Worm (Caenorhabditis elegans) whole organism, L1 larva: ENCODE measurements around the gene F36F12.7.

ENCODE experiments used
- C34B4.2 ChIP-seq: sonication (generic microtip); optimal IDR thresholded peaks from 2 replicates; lab custom pipeline; 2017; ENCODE audit warnings: mild to moderate bottlenecking, missing genetic modification characterization, missing compliant biosample characterization
- F16B12.6 ChIP-seq: fragments of 150-350 bp; optimal IDR thresholded peaks from 2 replicates; lab custom pipeline; 2014; ENCODE audit warnings: missing biosample characterization, missing genetic modification characterization
- Y116A8C.19 ChIP-seq: sonication (generic microtip); optimal IDR thresholded peaks from 2 replicates; lab custom pipeline; 2016; ENCODE audit warnings: missing compliant biosample characterization, missing genetic modification characterization, borderline replicate concordance
- blmp-1 ChIP-seq: fragments of 150-350 bp; optimal IDR thresholded peaks from 2 replicates; lab custom pipeline; 2014; ENCODE audit warnings: missing biosample characterization, missing genetic modification characterization
- ceh-63 ChIP-seq: fragments of 200-800 bp; sonication (Bioruptor generic); optimal IDR thresholded peaks from 2 replicates; lab custom pipeline; 2018; ENCODE audit warnings: mild to moderate bottlenecking, missing genetic modification characterization, missing compliant biosample characterization
- ceh-82 ChIP-seq, 3 experiments: fragments of 150-350 bp in 1 of 3; sonication (generic microtip) in 2 of 3; optimal IDR thresholded peaks; 2 replicates each; lab custom pipeline; 2014 to 2017; ENCODE audit warnings: missing biosample characterization in 3 of 3, missing genetic modification characterization in 3 of 3
- ceh-88 ChIP-seq: fragments of 200-800 bp; sonication (Bioruptor generic); IDR thresholded peaks from 2 replicates; pipeline ENCODE4 v1.3.6; 2022; ENCODE audit warnings: missing genetic modification characterization, missing compliant biosample characterization
- ceh-90 ChIP-seq: sonication (generic microtip); optimal IDR thresholded peaks from 2 replicates; lab custom pipeline; 2016; ENCODE audit warnings: missing genetic modification characterization, missing compliant biosample characterization
- ces-1 ChIP-seq: fragments of 150-350 bp; optimal IDR thresholded peaks from 2 replicates; lab custom pipeline; 2014; ENCODE audit warnings: missing biosample characterization, missing genetic modification reagents, missing genetic modification characterization
- dpl-1 ChIP-seq, 3 experiments: fragments of 150-350 bp in 2 of 3; sonication (generic microtip) in 1 of 3; optimal IDR thresholded peaks; 2 replicates each; lab custom pipeline; 2014 to 2017; ENCODE audit warnings: missing biosample characterization in 3 of 3, missing genetic modification characterization in 3 of 3, missing genetic modification reagents in 3 of 3
- dsc-1 ChIP-seq: sonication (generic microtip); optimal IDR thresholded peaks from 2 replicates; lab custom pipeline; 2016; ENCODE audit warnings: mild to moderate bottlenecking, missing genetic modification characterization, missing compliant biosample characterization
- efl-1 ChIP-seq, 4 experiments: fragments of 150-350 bp; optimal IDR thresholded peaks in 3 of 4; peaks in 1 of 4; 1 replicate in 1 of 4; 2 replicates in 3 of 4; lab custom pipeline; 2014; ENCODE audit warnings: missing biosample characterization in 2 of 4, missing genetic modification characterization in 2 of 4, missing genetic modification reagents in 2 of 4
- efl-3 ChIP-seq: fragments of 200-800 bp; sonication (Bioruptor generic); optimal IDR thresholded peaks from 2 replicates; lab custom pipeline; 2018; ENCODE audit warnings: mild to moderate bottlenecking, missing genetic modification characterization, missing compliant biosample characterization
- egl-13 ChIP-seq: sonication (generic microtip); optimal IDR thresholded peaks from 2 replicates; lab custom pipeline; 2016; ENCODE audit warnings: missing genotype, missing genetic modification reagents, missing genetic modification characterization, missing compliant biosample characterization
- elt-3 ChIP-seq, 6 experiments: fragments of 150-350 bp in 1 of 6; sonication (generic microtip); optimal IDR thresholded peaks; 2 replicates each; lab custom pipeline; 2017 to 2018; ENCODE audit warnings: missing biosample characterization in 6 of 6, missing genetic modification characterization in 6 of 6, inconsistent platforms in 1 of 6
- ets-5 ChIP-seq: fragments of 200-800 bp; sonication (Bioruptor generic); IDR thresholded peaks from 2 replicates; pipeline ENCODE4 v1.3.6; 2022; ENCODE audit warnings: missing genetic modification characterization, missing compliant biosample characterization
- fkh-8 ChIP-seq: sonication (generic microtip); optimal IDR thresholded peaks from 2 replicates; lab custom pipeline; 2016; ENCODE audit warnings: mild to moderate bottlenecking, missing genetic modification characterization, missing compliant biosample characterization
- fos-1 ChIP-seq: fragments of 150-350 bp; optimal IDR thresholded peaks from 2 replicates; lab custom pipeline; 2014; ENCODE audit warnings: missing biosample characterization, missing genetic modification characterization
- hlh-17 ChIP-seq: fragments of 200-800 bp; sonication (Bioruptor generic); optimal IDR thresholded peaks from 2 replicates; lab custom pipeline; 2018; ENCODE audit warnings: missing genetic modification characterization, mild to moderate bottlenecking, missing compliant biosample characterization, moderate library complexity, borderline replicate concordance
- hlh-4 ChIP-seq: sonication (generic microtip); optimal IDR thresholded peaks from 2 replicates; lab custom pipeline; 2016; ENCODE audit warnings: mild to moderate bottlenecking, missing genetic modification characterization, missing compliant biosample characterization
- hpl-2 ChIP-seq: fragments of 150-350 bp; optimal IDR thresholded peaks from 2 replicates; lab custom pipeline; 2014; ENCODE audit warnings: missing biosample characterization, missing genetic modification reagents, missing genetic modification characterization
- jun-1 ChIP-seq: fragments of 150-350 bp; optimal IDR thresholded peaks from 2 replicates; lab custom pipeline; 2014; ENCODE audit warnings: missing biosample characterization, missing genetic modification reagents, missing genetic modification characterization
- lin-13 ChIP-seq: fragments of 150-350 bp; optimal IDR thresholded peaks from 2 replicates; lab custom pipeline; 2014; ENCODE audit warnings: missing biosample characterization, missing genetic modification reagents, missing genetic modification characterization
- lin-14 ChIP-seq: fragments of 200-800 bp; sonication (Bioruptor generic); optimal IDR thresholded peaks from 2 replicates; lab custom pipeline; 2018; ENCODE audit warnings: mild to moderate bottlenecking, missing genetic modification characterization, moderate library complexity, missing compliant biosample characterization
- lin-35 ChIP-seq, 2 experiments: fragments of 150-350 bp; optimal IDR thresholded peaks; 2 replicates each; lab custom pipeline; 2014; ENCODE audit warnings: missing biosample characterization in 2 of 2, missing genetic modification characterization in 2 of 2, missing genetic modification reagents in 2 of 2
- lir-3 ChIP-seq: sonication (generic microtip); optimal IDR thresholded peaks from 2 replicates; lab custom pipeline; 2016; ENCODE audit warnings: mild to moderate bottlenecking, missing genetic modification characterization, moderate library complexity, missing compliant biosample characterization; ENCODE audit not compliant: poor library complexity
- lsy-2 ChIP-seq, 2 experiments: fragments of 150-350 bp; optimal IDR thresholded peaks; 2 replicates each; lab custom pipeline; 2014; ENCODE audit warnings: missing biosample characterization in 2 of 2, missing genetic modification characterization in 2 of 2
- mep-1 ChIP-seq: fragments of 150-350 bp; optimal IDR thresholded peaks from 2 replicates; lab custom pipeline; 2014; ENCODE audit warnings: missing biosample characterization, missing genetic modification characterization
- nhr-20 ChIP-seq: sonication (generic microtip); optimal IDR thresholded peaks from 2 replicates; lab custom pipeline; 2016; ENCODE audit warnings: mild to moderate bottlenecking, missing genetic modification characterization, missing compliant biosample characterization
- nhr-237 ChIP-seq: fragments of 150-350 bp; optimal IDR thresholded peaks from 2 replicates; lab custom pipeline; 2014; ENCODE audit warnings: missing biosample characterization, missing genetic modification characterization
- nhr-47 ChIP-seq: sonication (generic microtip); optimal IDR thresholded peaks from 2 replicates; lab custom pipeline; 2016; ENCODE audit warnings: mild to moderate bottlenecking, missing genetic modification characterization, moderate library complexity, missing compliant biosample characterization
- nhr-71 ChIP-seq: sonication (generic microtip); optimal IDR thresholded peaks from 2 replicates; lab custom pipeline; 2016; ENCODE audit warnings: mild to moderate bottlenecking, missing genetic modification characterization, moderate library complexity, missing compliant biosample characterization
- nhr-76 ChIP-seq: sonication (generic microtip); optimal IDR thresholded peaks from 2 replicates; lab custom pipeline; 2017; ENCODE audit warnings: missing biosample characterization, missing genetic modification characterization
- nhr-77 ChIP-seq: fragments of 150-350 bp; optimal IDR thresholded peaks from 2 replicates; lab custom pipeline; 2014; ENCODE audit warnings: missing biosample characterization, missing genetic modification characterization
- nhr-84 ChIP-seq: sonication (generic microtip); optimal IDR thresholded peaks from 2 replicates; lab custom pipeline; 2017; ENCODE audit warnings: missing biosample characterization, missing genetic modification characterization
- pax-3 ChIP-seq: fragments of 200-800 bp; sonication (Bioruptor generic); optimal IDR thresholded peaks from 2 replicates; lab custom pipeline; 2018; ENCODE audit warnings: mild to moderate bottlenecking, missing genetic modification characterization, moderate library complexity, missing compliant biosample characterization
- pqm-1 ChIP-seq: sonication (generic microtip); optimal IDR thresholded peaks from 3 replicates; lab custom pipeline; 2017; ENCODE audit warnings: missing biosample characterization, missing genetic modification characterization
- rnt-1 ChIP-seq: sonication (generic microtip); optimal IDR thresholded peaks from 2 replicates; lab custom pipeline; 2016; ENCODE audit warnings: mild to moderate bottlenecking, missing genetic modification characterization, moderate library complexity, missing compliant biosample characterization
- skn-1 ChIP-seq: fragments of 150-350 bp; optimal IDR thresholded peaks from 2 replicates; lab custom pipeline; 2014; ENCODE audit warnings: missing biosample characterization, missing genetic modification characterization
- snpc-4 ChIP-seq: fragments of 150-350 bp; optimal IDR thresholded peaks from 2 replicates; lab custom pipeline; 2014; ENCODE audit warnings: missing biosample characterization, missing genetic modification characterization
- snu-23 ChIP-seq: sonication (generic microtip); optimal IDR thresholded peaks from 2 replicates; lab custom pipeline; 2016; ENCODE audit warnings: missing genetic modification characterization, missing compliant biosample characterization
- sup-37 ChIP-seq: fragments of 200-800 bp; sonication (Bioruptor generic); optimal IDR thresholded peaks from 2 replicates; lab custom pipeline; 2018; ENCODE audit warnings: mild to moderate bottlenecking, missing genetic modification characterization, missing compliant biosample characterization
- swsn-7 ChIP-seq: sonication (generic microtip); optimal IDR thresholded peaks from 2 replicates; lab custom pipeline; 2016; ENCODE audit warnings: missing genetic modification characterization, missing compliant biosample characterization
- unc-130 ChIP-seq: fragments of 150-350 bp; optimal IDR thresholded peaks from 2 replicates; lab custom pipeline; 2017; ENCODE audit warnings: missing biosample characterization, missing genetic modification characterization, inconsistent platforms
- unc-98 ChIP-seq: fragments of 200-800 bp; sonication (Bioruptor generic); IDR thresholded peaks from 2 replicates; pipeline ENCODE4 v1.3.6; 2022; ENCODE audit warnings: missing genetic modification characterization, missing compliant biosample characterization
- vab-15 ChIP-seq: sonication (generic microtip); optimal IDR thresholded peaks from 2 replicates; lab custom pipeline; 2017; ENCODE audit warnings: missing genotype, mild to moderate bottlenecking, missing genetic modification characterization, missing compliant biosample characterization
- xbp-1 ChIP-seq: sonication (generic microtip); optimal IDR thresholded peaks from 2 replicates; lab custom pipeline; 2016; ENCODE audit warnings: missing genetic modification characterization, missing compliant biosample characterization
- zag-1 ChIP-seq: fragments of 150-350 bp; optimal IDR thresholded peaks from 2 replicates; lab custom pipeline; 2014; ENCODE audit warnings: missing biosample characterization, missing genetic modification characterization
- zip-4 ChIP-seq: fragments of 200-800 bp; sonication (Bioruptor generic); optimal IDR thresholded peaks from 2 replicates; lab custom pipeline; 2018; ENCODE audit warnings: mild to moderate bottlenecking, missing genetic modification characterization, moderate library complexity, missing compliant biosample characterization
- ztf-4 ChIP-seq: fragments of 150-350 bp; optimal IDR thresholded peaks from 2 replicates; lab custom pipeline; 2014; ENCODE audit warnings: missing biosample characterization, missing genetic modification characterization

F36F12.7 gene

DNA sequence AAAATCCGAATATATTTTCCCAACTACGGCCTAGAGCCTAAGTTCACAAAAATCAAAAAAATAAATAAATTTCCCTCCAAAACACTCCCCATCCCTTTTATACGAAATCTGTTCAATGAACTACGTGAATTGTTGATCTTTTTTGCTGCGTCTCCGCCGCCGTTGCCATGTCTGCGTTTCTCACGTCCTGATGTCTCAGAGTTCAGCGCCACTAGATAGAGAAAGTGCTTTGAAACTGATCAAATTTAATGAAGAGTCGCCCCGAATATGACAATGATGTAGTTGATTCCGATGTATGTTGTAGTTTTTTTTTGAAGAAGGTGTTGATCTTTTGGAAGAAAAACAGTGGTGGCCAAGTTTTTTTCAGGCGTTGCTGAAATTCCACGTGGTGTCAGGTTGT is 44.9 kb upstream of the F36F12.7 start:
- TF ChIP-seq nhr-20 (peak; percentile 20), efl-1 (optimal IDR thresholded peaks at IDR 0.05; lab: Kevin White, UChicago) (peak in 1 of 2 experiments; percentile 0), efl-1 (GFP tag; optimal IDR thresholded peaks at IDR 0.05 in 1 of 2; lab: Kevin White, UChicago) (no peak), blmp-1 (tag; lab: Kevin White, UChicago) (peak; percentile 55), unc-98 (no peak)

- TF ChIP-seq ztf-4 (tag; lab: Kevin White, UChicago) (no peak), nhr-237 (tag; lab: Kevin White, UChicago) (no peak), dpl-1 (GFP tag; optimal IDR thresholded peaks at IDR 0.05; lab: Kevin White, UChicago) (no peak), elt-3 (tag; optimal IDR thresholded peaks at IDR 0.05; lab: Kevin White, UChicago) (no peak), swsn-7 (no peak), hlh-17 (GFP tag; lab: Kevin White, UChicago) (no peak), ceh-63 (no peak), hlh-4 (tag; lab: Kevin White, UChicago) (no peak), snpc-4 (tag; lab: Kevin White, UChicago) (no peak), dsc-1 (tag; lab: Kevin White, UChicago) (peak; percentile 15), fos-1 (no peak), lsy-2 (tag; optimal IDR thresholded peaks at IDR 0.05; lab: Kevin White, UChicago) (peak in 1 of 2 experiments; percentile 20), nhr-77 (tag; lab: Kevin White, UChicago) (no peak), nhr-84 (tag; lab: Kevin White, UChicago) (no peak), lin-13 (no peak), ces-1 (no peak), lin-35 (GFP tag; optimal IDR thresholded peaks at IDR 0.05; lab: Kevin White, UChicago) (no peak), ets-5 (no peak), sup-37 (no peak), unc-130 (tag; lab: Kevin White, UChicago) (no peak), xbp-1 (no peak), snu-23 (GFP tag; lab: Kevin White, UChicago) (peak; percentile 33), zip-4 (GFP tag; lab: Kevin White, UChicago) (no peak), pqm-1 (tag; lab: Kevin White, UChicago) (no peak), jun-1 (no peak), hpl-2 (GFP tag; lab: Kevin White, UChicago) (no peak), efl-3 (no peak), unc-98 (no peak), vab-15 (no peak), F16B12.6 (tag; lab: Kevin White, UChicago) (peak; percentile 60), lin-14 (GFP tag; lab: Kevin White, UChicago) (peak; percentile 87), rnt-1 (tag; lab: Kevin White, UChicago) (no peak), nhr-76 (tag; lab: Kevin White, UChicago) (no peak), mep-1 (tag; lab: Kevin White, UChicago) (peak; percentile 17), nhr-71 (tag; lab: Kevin White, UChicago) (peak; percentile 8), ceh-90 (tag; lab: Kevin White, UChicago) (no peak), pax-3 (tag; lab: Kevin White, UChicago) (no peak), egl-13 (tag; lab: Kevin White, UChicago) (no peak), skn-1 (tag; lab: Kevin White, UChicago) (no peak), ceh-88 (GFP tag; lab: Robert Waterston, UW) (no peak), lir-3 (tag; lab: Kevin White, UChicago) (no peak), Y116A8C.19 (no peak), zag-1 (tag; lab: Kevin White, UChicago) (no peak), C34B4.2 (tag; lab: Kevin White, UChicago) (no peak), fkh-8 (peak; percentile 15), nhr-47 (tag; lab: Kevin White, UChicago) (no peak), ceh-82 (tag; optimal IDR thresholded peaks at IDR 0.05; lab: Kevin White, UChicago) (no peak)
Measured at ce11 chrV:2055765-2056504, 43.2 kb upstream of the F36F12.7 start.
